Worm (Caenorhabditis elegans) whole organism, L4/young adult: ENCODE measurements around the gene ZK1010.5.

Experiments used
- W03F9.2 ChIP-seq: fragments of 150-350 bp; optimal IDR thresholded peaks from 2 replicates; lab custom pipeline; 2014; ENCODE audit warnings: missing biosample characterization, missing genetic modification characterization
- dao-5 ChIP-seq: sonication (generic microtip); optimal IDR thresholded peaks from 2 replicates; lab custom pipeline; 2016; ENCODE audit warnings: missing genotype, missing genetic modification characterization, moderate library complexity, missing compliant biosample characterization
- him-1 ChIP-seq: sonication (generic microtip); optimal IDR thresholded peaks from 2 replicates; lab custom pipeline; 2016; ENCODE audit warnings: missing genotype, missing genetic modification reagents, missing genetic modification characterization, missing compliant biosample characterization

DNA sequence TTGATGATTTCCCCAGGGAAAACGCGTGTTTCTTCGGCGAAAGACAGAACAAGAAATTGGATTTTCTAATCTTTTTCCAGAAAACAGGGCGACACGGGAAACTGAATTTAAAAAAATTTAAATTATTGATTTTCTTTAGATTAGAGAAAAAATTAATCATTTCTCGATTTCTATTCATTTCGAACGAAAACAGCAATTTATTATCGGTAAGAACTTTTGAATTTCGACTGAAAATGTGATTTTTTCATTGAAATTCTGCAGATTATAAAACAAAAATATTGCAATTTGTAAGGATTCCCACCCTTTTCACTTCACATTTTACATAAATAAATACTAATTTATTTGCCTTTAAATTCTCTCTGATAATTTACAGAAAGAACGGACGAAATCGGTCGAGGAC, 14.9 kb downstream of the ZK1010.5 start, which contains the start of gene bckd-1A:
- TF ChIP-seq him-1 (no peak), dao-5 (tag; lab: Kevin White, UChicago) (no peak), W03F9.2 (tag; lab: Kevin White, UChicago) (no peak)
